Fruit fly (Drosophila melanogaster) whole organism, wandering third instar larva: Measurements from ENCODE around the gene CG43288.
A peak's percentile ranks its signal among the peaks of the same experiment; 100 is the strongest.

Experiments
- Abd-B ChIP-seq: fragments of >200 bp; optimal IDR thresholded peaks from 2 replicates; lab custom pipeline; 2017; ENCODE audit warnings: missing biosample characterization, missing genetic modification characterization
- CG32264 ChIP-seq: fragments of 200-800 bp; sonication (Bioruptor generic); optimal IDR thresholded peaks from 2 replicates; lab custom pipeline; 2016; ENCODE audit warnings: missing biosample characterization, missing genetic modification characterization
- CG9705 ChIP-seq: fragments of 200-800 bp; sonication (Bioruptor generic); optimal IDR thresholded peaks from 2 replicates; lab custom pipeline; 2018; ENCODE audit warnings: missing biosample characterization, mild to moderate bottlenecking, missing genetic modification characterization
- CrebA ChIP-seq: fragments of 200-800 bp; sonication (Bioruptor generic); optimal IDR thresholded peaks from 2 replicates; lab custom pipeline; 2016; ENCODE audit warnings: missing biosample characterization, mild to moderate bottlenecking, missing genetic modification characterization, borderline replicate concordance
- Dfd ChIP-seq: fragments of >200 bp; optimal IDR thresholded peaks from 2 replicates; lab custom pipeline; 2017; ENCODE audit warnings: missing biosample characterization, missing genetic modification characterization
- Dif ChIP-seq: fragments of 200-275, 200-300 bp; sonication (Bioruptor generic); optimal IDR thresholded peaks from 2 replicates; lab custom pipeline; 2018; ENCODE audit warnings: missing biosample characterization, missing genetic modification characterization; ENCODE audit not compliant: partially characterized antibody
- GATAd ChIP-seq: sonication (Bioruptor generic); optimal IDR thresholded peaks from 2 replicates; lab custom pipeline; 2016; ENCODE audit warnings: missing biosample characterization, missing genetic modification characterization
- HLH106 ChIP-seq: fragments of 200-800 bp; optimal IDR thresholded peaks from 3 replicates; lab custom pipeline; 2019; ENCODE audit warnings: missing biosample characterization, mild to moderate bottlenecking, missing genetic modification characterization, moderate library complexity
- Hr78 ChIP-seq: fragments of >200 bp; optimal IDR thresholded peaks from 2 replicates; lab custom pipeline; 2017; ENCODE audit warnings: missing biosample characterization, missing genetic modification characterization
- Hr83 ChIP-seq: fragments of 200-300 bp; sonication (Bioruptor generic); optimal IDR thresholded peaks from 2 replicates; lab custom pipeline; 2016; ENCODE audit warnings: missing biosample characterization, mild to moderate bottlenecking, missing genetic modification characterization, moderate library complexity; ENCODE audit not compliant: poor library complexity, severe bottlenecking
- Jra ChIP-seq: sonication (Bioruptor generic); optimal IDR thresholded peaks from 2 replicates; lab custom pipeline; 2016; ENCODE audit warnings: missing biosample characterization, missing genetic modification characterization
- Mio ChIP-seq: sonication (Bioruptor generic); optimal IDR thresholded peaks from 2 replicates; lab custom pipeline; 2016; ENCODE audit warnings: missing biosample characterization, missing genetic modification characterization
- Myc ChIP-seq: fragments of >200 bp; optimal IDR thresholded peaks from 2 replicates; lab custom pipeline; 2017
- N ChIP-seq: fragments of >200 bp; optimal IDR thresholded peaks from 2 replicates; lab custom pipeline; 2018; ENCODE audit warnings: missing biosample characterization, missing external identifiers, missing genetic modification characterization
- Rel ChIP-seq, 2 experiments: fragments of 200-800 bp; sonication (Bioruptor generic) in 1 of 2; optimal IDR thresholded peaks; 2 replicates in 1 of 2; 3 replicates in 1 of 2; lab custom pipeline; 2016 to 2019; ENCODE audit warnings: mild to moderate bottlenecking in 2 of 2, missing biosample characterization in 2 of 2, missing genetic modification characterization in 2 of 2, moderate library complexity in 1 of 2
- Sp1 ChIP-seq: fragments of 200-800 bp; sonication (Bioruptor generic); optimal IDR thresholded peaks from 3 replicates; lab custom pipeline; 2019; ENCODE audit warnings: missing biosample characterization, mild to moderate bottlenecking, missing genetic modification characterization, moderate library complexity
- Vsx2 ChIP-seq: fragments of 200-300, 225-300 bp; sonication (Bioruptor generic); optimal IDR thresholded peaks from 2 replicates; lab custom pipeline; 2018; ENCODE audit warnings: missing biosample characterization, missing genetic modification characterization; ENCODE audit not compliant: partially characterized antibody
- br ChIP-seq: fragments of 200-800 bp; sonication (Bioruptor generic); optimal IDR thresholded peaks from 2 replicates; lab custom pipeline; 2016; ENCODE audit warnings: missing biosample characterization, missing genetic modification characterization
- brk ChIP-seq: fragments of 200-800 bp; sonication (Bioruptor generic); optimal IDR thresholded peaks from 2 replicates; lab custom pipeline; 2016; ENCODE audit warnings: missing biosample characterization, mild to moderate bottlenecking, missing genetic modification characterization
- dl ChIP-seq, 2 experiments: fragments of 175-275, 200-275 bp in 1 of 2; fragments of 200-275 bp in 1 of 2; sonication (Bioruptor generic); optimal IDR thresholded peaks; lab custom pipeline; 2018; ENCODE audit warnings: mild to moderate bottlenecking in 2 of 2, missing biosample characterization in 2 of 2, missing genetic modification characterization in 2 of 2, moderate library complexity in 2 of 2; ENCODE audit not compliant: partially characterized antibody in 2 of 2, insufficient read depth in 1 of 2
- dmrt93B ChIP-seq: fragments of 200-800 bp; sonication (Bioruptor generic); optimal IDR thresholded peaks from 2 replicates; lab custom pipeline; 2018; ENCODE audit warnings: missing biosample characterization, mild to moderate bottlenecking, missing genetic modification characterization
- dsf ChIP-seq: sonication (Bioruptor generic); optimal IDR thresholded peaks from 2 replicates; lab custom pipeline; 2016; ENCODE audit warnings: missing biosample characterization, missing genetic modification characterization, borderline replicate concordance
- ey ChIP-seq: fragments of 200-800 bp; sonication (Bioruptor generic); optimal IDR thresholded peaks from 2 replicates; lab custom pipeline; 2016; ENCODE audit warnings: missing biosample characterization, missing genetic modification characterization
- foxo ChIP-seq, 2 experiments: fragments of 200-800 bp; sonication (Bioruptor generic); optimal IDR thresholded peaks; 2 replicates in 1 of 2; 3 replicates in 1 of 2; lab custom pipeline; 2016 to 2017; ENCODE audit warnings: missing biosample characterization in 2 of 2, missing genetic modification characterization in 2 of 2
- fru ChIP-seq: fragments of 200-800 bp; sonication (Bioruptor generic); optimal IDR thresholded peaks from 3 replicates; lab custom pipeline; 2016; ENCODE audit warnings: missing biosample characterization, mild to moderate bottlenecking, missing genetic modification characterization
- h ChIP-seq: fragments of 200-800 bp; sonication (Bioruptor generic); optimal IDR thresholded peaks from 3 replicates; lab custom pipeline; 2016; ENCODE audit warnings: missing biosample characterization, mild to moderate bottlenecking, missing genetic modification characterization
- jim ChIP-seq: fragments of 175-275, 200-325 bp; sonication (Bioruptor generic); optimal IDR thresholded peaks from 2 replicates; lab custom pipeline; 2016; ENCODE audit warnings: missing biosample characterization, mild to moderate bottlenecking, missing genetic modification characterization
- lola ChIP-seq: fragments of >200 bp; optimal IDR thresholded peaks from 2 replicates; lab custom pipeline; 2017; ENCODE audit warnings: missing biosample characterization, missing genetic modification characterization
- pan ChIP-seq: fragments of >200 bp; optimal IDR thresholded peaks from 2 replicates; lab custom pipeline; 2017
- psq ChIP-seq: fragments of 200-800 bp; sonication (Bioruptor generic); optimal IDR thresholded peaks from 3 replicates; lab custom pipeline; 2017; ENCODE audit warnings: missing biosample characterization, mild to moderate bottlenecking, missing genetic modification characterization, moderate library complexity
- rgr ChIP-seq: fragments of 200-800 bp; sonication (Bioruptor generic); optimal IDR thresholded peaks from 3 replicates; lab custom pipeline; 2016; ENCODE audit warnings: missing biosample characterization, mild to moderate bottlenecking, missing genetic modification characterization
- sage ChIP-seq: fragments of 200-800 bp; sonication (Bioruptor generic); optimal IDR thresholded peaks from 2 replicates; lab custom pipeline; 2016; ENCODE audit warnings: missing biosample characterization, mild to moderate bottlenecking, missing genetic modification characterization
- sv ChIP-seq: fragments of 200-800 bp; sonication (Bioruptor generic); optimal IDR thresholded peaks from 3 replicates; lab custom pipeline; 2016; ENCODE audit warnings: missing biosample characterization, missing genetic modification characterization
- tai ChIP-seq: sonication (Bioruptor generic); optimal IDR thresholded peaks from 2 replicates; lab custom pipeline; 2016; ENCODE audit warnings: missing biosample characterization, missing genetic modification characterization
- usp ChIP-seq: fragments of >200 bp; optimal IDR thresholded peaks from 2 replicates; lab custom pipeline; 2017; ENCODE audit warnings: missing biosample characterization, missing genetic modification characterization
- woc ChIP-seq: sonication (Bioruptor generic); optimal IDR thresholded peaks from 2 replicates; lab custom pipeline; 2016; ENCODE audit warnings: missing biosample characterization, mild to moderate bottlenecking, missing genetic modification characterization

CG43288 gene

dm6 chrX:4214371-4214770 is 1.5 kb downstream of the CG43288 start:
- TF ChIP-seq Myc (lab: Kevin White, UChicago), result peak; percentile 56
- no peak for TF ChIP-seq dmrt93B (GFP tag; lab: Kevin White, UChicago)
- peak; percentile 12 for TF ChIP-seq N (GFP tag; lab: Kevin White, UChicago)
- TF ChIP-seq Dif (GFP tag; lab: Kevin White, UChicago), result peak; percentile 63

dm6 chrX:4217294-4217693 is 4.5 kb downstream of the CG43288 start, which contains the start of gene CG15571:
CG15571 (minus strand) TSS chrX:4217394.
- TF ChIP-seq fru (GFP tag; lab: Kevin White, UChicago), result no peak
- no peak for TF ChIP-seq foxo (GFP tag; optimal IDR thresholded peaks at IDR 0.05; lab: Kevin White, UChicago)
- no peak for TF ChIP-seq Sp1 (GFP tag; lab: Kevin White, UChicago)
- no peak for TF ChIP-seq Hr78
- no peak for TF ChIP-seq GATAd
- no peak for TF ChIP-seq dl (GFP tag; optimal IDR thresholded peaks at IDR 0.05; lab: Kevin White, UChicago; ENCODE audit: insufficient read depth in 1 of 2, partially characterized antibody in 2 of 2)
- TF ChIP-seq br (GFP tag; lab: Kevin White, UChicago), result no peak
- TF ChIP-seq dmrt93B (GFP tag; lab: Kevin White, UChicago), result no peak
- no peak for TF ChIP-seq Dfd
- TF ChIP-seq dsf, result no peak
- TF ChIP-seq Rel (GFP tag; optimal IDR thresholded peaks at IDR 0.05; lab: Kevin White, UChicago), result no peak
- TF ChIP-seq Rel (tag; optimal IDR thresholded peaks at IDR 0.05; lab: Kevin White, UChicago), result no peak
- TF ChIP-seq Vsx2 (GFP tag; lab: Kevin White, UChicago), result no peak
- no peak for TF ChIP-seq rgr (GFP tag; lab: Kevin White, UChicago)
- no peak for TF ChIP-seq woc (GFP tag; lab: Kevin White, UChicago)
- no peak for TF ChIP-seq ey (GFP tag; lab: Kevin White, UChicago)
- no peak for TF ChIP-seq sage (GFP tag; lab: Kevin White, UChicago)
- TF ChIP-seq usp (GFP tag; lab: Kevin White, UChicago), result no peak
- TF ChIP-seq, all 38 proteins: peak for 0

- TF ChIP-seq lola (no peak), Jra (GFP tag; lab: Kevin White, UChicago) (no peak), GATAd (no peak), psq (no peak), Dfd (no peak), dl (GFP tag; optimal IDR thresholded peaks at IDR 0.05; lab: Kevin White, UChicago; ENCODE audit: insufficient read depth in 1 of 2, partially characterized antibody in 2 of 2) (no peak), brk (GFP tag; lab: Kevin White, UChicago) (no peak), ey (GFP tag; lab: Kevin White, UChicago) (no peak), CG9705 (GFP tag; lab: Kevin White, UChicago) (no peak), fru (GFP tag; lab: Kevin White, UChicago) (no peak), Mio (GFP tag; lab: Kevin White, UChicago) (no peak), woc (GFP tag; lab: Kevin White, UChicago) (no peak), Hr78 (no peak), CrebA (GFP tag; lab: Kevin White, UChicago) (no peak), foxo (GFP tag; optimal IDR thresholded peaks at IDR 0.05; lab: Kevin White, UChicago) (no peak), h (GFP tag; lab: Kevin White, UChicago) (no peak)
Measured at dm6 chrX:4217870-4218269, 5.0 kb downstream of the CG43288 start, which contains the start of gene CG15570. CG15570 (plus strand) TSS chrX:4218170.

dm6 chrX:4225020-4225419 is 12.2 kb downstream of the CG43288 start:
- TF ChIP-seq lola, result no peak
- no peak for TF ChIP-seq Mio (GFP tag; lab: Kevin White, UChicago)
- TF ChIP-seq Abd-B, result no peak
- TF ChIP-seq N (GFP tag; lab: Kevin White, UChicago), result no peak
- no peak for TF ChIP-seq Dif (GFP tag; lab: Kevin White, UChicago)
- no peak for TF ChIP-seq Jra (GFP tag; lab: Kevin White, UChicago)
- TF ChIP-seq h (GFP tag; lab: Kevin White, UChicago), result no peak
- no peak for TF ChIP-seq ey (GFP tag; lab: Kevin White, UChicago)
- no peak for TF ChIP-seq pan (lab: Kevin White, UChicago)
- no peak for TF ChIP-seq Myc (lab: Kevin White, UChicago)
- no peak for TF ChIP-seq fru (GFP tag; lab: Kevin White, UChicago)
- TF ChIP-seq rgr (GFP tag; lab: Kevin White, UChicago), result no peak
- TF ChIP-seq Vsx2 (GFP tag; lab: Kevin White, UChicago), result no peak
- no peak for TF ChIP-seq Hr83
- no peak for TF ChIP-seq sv
- no peak for TF ChIP-seq tai (GFP tag; lab: Kevin White, UChicago)
- no peak for TF ChIP-seq Dfd
- no peak for TF ChIP-seq HLH106
- TF ChIP-seq CG32264 (GFP tag; lab: Kevin White, UChicago), result no peak
- TF ChIP-seq jim (GFP tag; lab: Kevin White, UChicago), result no peak
